Worm (Caenorhabditis elegans) whole organism, young adult: ENCODE data around the gene arf-5.

Experiments
- cebp-1 ChIP-seq, 2 experiments: fragments of 200-800 bp in 1 of 2; sonication (Bioruptor generic) in 1 of 2; sonication (generic microtip) in 1 of 2; IDR thresholded peaks in 1 of 2; optimal IDR thresholded peaks in 1 of 2; 2 replicates each; pipeline versions ENCODE4 v1.3.6 to Lab custom; 2017 to 2022; ENCODE audit warnings: missing compliant biosample characterization in 2 of 2, missing genetic modification characterization in 2 of 2, mild to moderate bottlenecking in 1 of 2, missing genetic modification reagents in 1 of 2, moderate library complexity in 1 of 2
- ceh-40 ChIP-seq: fragments of 200-800 bp; sonication (Bioruptor generic); IDR thresholded peaks from 2 replicates; pipeline ENCODE4 v1.3.6; 2022; ENCODE audit warnings: missing genetic modification characterization, missing compliant biosample characterization
- sptf-2 ChIP-seq: fragments of 200-800 bp; sonication (Bioruptor generic); optimal IDR thresholded peaks from 2 replicates; lab custom pipeline; 2018; ENCODE audit warnings: mild to moderate bottlenecking, missing genetic modification characterization, missing compliant biosample characterization

- TF ChIP-seq ceh-40 (GFP tag; lab: Robert Waterston, UW): no peak
- TF ChIP-seq sptf-2: no peak
- no peak for TF ChIP-seq cebp-1 (GFP tag; IDR thresholded peaks at IDR 0.05; lab: Robert Waterston, UW)
- TF ChIP-seq cebp-1 (tag; optimal IDR thresholded peaks at IDR 0.05; lab: Kevin White, UChicago): no peak
Measured at ce11 chrIV:7988385-7988784, 6.1 kb downstream of the arf-5 start, which contains the start of gene col-115.
